Worm (Caenorhabditis elegans): ENCODE results near the gene pgm-3.
A peak's percentile ranks its signal among the peaks of the same experiment; 100 is the strongest.

The pgm-3 gene

ce11 chrIV:8725345-8725744, at the start of gene pgm-3:
TSS of gene pgm-3 (plus strand) at chrIV:8725722.
- TF ChIP-seq pqm-1 (tag; optimal IDR thresholded peaks at IDR 0.05) (peak; percentile 32), R02D3.7 (tag; optimal IDR thresholded peaks at IDR 0.05) (peak; percentile 15), ceh-82 (tag; optimal IDR thresholded peaks at IDR 0.05) (no peak), lin-15B (tag; optimal IDR thresholded peaks at IDR 0.05) (peak; percentile 2), ama-1 (optimal IDR thresholded peaks at IDR 0.05) (no peak), fkh-10 (GFP tag; optimal IDR thresholded peaks at IDR 0.05) (no peak), daf-12 (tag; optimal IDR thresholded peaks at IDR 0.05) (no peak), mdl-1 (tag; optimal IDR thresholded peaks at IDR 0.05) (no peak), elt-2 (tag; optimal IDR thresholded peaks at IDR 0.05) (peak; percentile 64), egl-5 (tag; optimal IDR thresholded peaks at IDR 0.05) (no peak)

ce11 chrIV:8677303-8677702, 48.2 kb upstream of the pgm-3 start, which contains the start of gene F08B4.8:
TSS of gene F08B4.8 (plus strand) at chrIV:8677603.
- TF ChIP-seq nhr-12 (tag; optimal IDR thresholded peaks at IDR 0.05) (no peak), egl-27 (tag; optimal IDR thresholded peaks at IDR 0.05) (no peak), elt-3 (tag; optimal IDR thresholded peaks at IDR 0.05) (no peak), jun-1 (tag; optimal IDR thresholded peaks at IDR 0.05) (no peak), nfya-1 (tag; optimal IDR thresholded peaks at IDR 0.05; ENCODE audit: insufficient read depth) (no peak), nhr-77 (tag; optimal IDR thresholded peaks at IDR 0.05) (no peak), unc-39 (tag; optimal IDR thresholded peaks at IDR 0.05) (no peak), ceh-9 (tag; optimal IDR thresholded peaks at IDR 0.05) (no peak)

ce11 chrIV:8679225-8679624, 46.3 kb upstream of the pgm-3 start, which contains the start of gene nlp-60:
TSS of gene nlp-60 (minus strand) at chrIV:8679325.
- TF ChIP-seq nfya-1 (tag; optimal IDR thresholded peaks at IDR 0.05; ENCODE audit: insufficient read depth) (no peak), lin-39 (tag; optimal IDR thresholded peaks at IDR 0.05) (no peak), pqm-1 (tag; optimal IDR thresholded peaks at IDR 0.05) (no peak), mdl-1 (tag; optimal IDR thresholded peaks at IDR 0.05) (no peak), elt-2 (tag; optimal IDR thresholded peaks at IDR 0.05) (no peak), nhr-76 (tag; optimal IDR thresholded peaks at IDR 0.05) (no peak), egl-27 (tag; optimal IDR thresholded peaks at IDR 0.05) (no peak), lsy-12 (tag; optimal IDR thresholded peaks at IDR 0.05) (no peak), jun-1 (tag; optimal IDR thresholded peaks at IDR 0.05) (no peak), nhr-77 (tag; optimal IDR thresholded peaks at IDR 0.05) (no peak), eor-1 (tag; optimal IDR thresholded peaks at IDR 0.05) (no peak), nhr-12 (tag; optimal IDR thresholded peaks at IDR 0.05) (no peak)

ce11 chrIV:8686510-8686909, 39.0 kb upstream of the pgm-3 start, which contains the start of gene pole-2:
TSS of gene pole-2 (minus strand) at chrIV:8686610.
- TF ChIP-seq lin-39 (tag; optimal IDR thresholded peaks at IDR 0.05) (no peak), nhr-28 (tag; optimal IDR thresholded peaks at IDR 0.05) (no peak), daf-12 (tag; optimal IDR thresholded peaks at IDR 0.05) (no peak), nhr-43 (tag; optimal IDR thresholded peaks at IDR 0.05; ENCODE audit: poor library complexity, severe bottlenecking) (no peak)

DNA sequence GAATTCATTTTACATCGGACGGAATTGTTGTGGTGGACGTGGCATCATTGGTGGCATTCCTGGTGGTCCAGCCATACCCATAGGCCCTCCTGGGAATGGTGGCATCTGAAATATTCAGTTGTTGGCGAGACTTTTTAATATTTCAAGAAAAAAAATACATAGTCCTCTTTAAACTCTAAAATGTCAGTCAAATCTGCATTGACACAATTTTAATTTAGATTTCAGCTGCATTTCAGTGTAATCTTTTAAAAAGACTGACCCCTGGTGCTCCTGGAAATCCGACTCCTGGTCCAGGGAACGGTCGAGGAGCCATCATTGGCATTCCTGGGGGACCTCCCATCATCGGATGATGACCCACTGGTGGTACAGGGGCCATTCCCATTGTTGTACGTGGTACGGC, 38.6 kb upstream of the pgm-3 start:
- TF ChIP-seq nhr-67 (tag; optimal IDR thresholded peaks at IDR 0.05) = no peak
- no peak for TF ChIP-seq zag-1 (tag; optimal IDR thresholded peaks at IDR 0.05)
- no peak for TF ChIP-seq nhr-23 (tag; optimal IDR thresholded peaks at IDR 0.05)
- TF ChIP-seq nhr-43 (tag; optimal IDR thresholded peaks at IDR 0.05; ENCODE audit: poor library complexity, severe bottlenecking) = no peak

- peak; percentile 78 for TF ChIP-seq ceh-28 (tag; optimal IDR thresholded peaks at IDR 0.05)
- peak; percentile 77 for TF ChIP-seq snpc-4 (tag; optimal IDR thresholded peaks at IDR 0.05)
- no peak for TF ChIP-seq nhr-67 (tag; optimal IDR thresholded peaks at IDR 0.05)
- peak; percentile 42 for TF ChIP-seq elt-2 (tag; optimal IDR thresholded peaks at IDR 0.05)
- peak; percentile 62 for TF ChIP-seq pqm-1 (tag; optimal IDR thresholded peaks at IDR 0.05)
- TF ChIP-seq tbx-2 (tag; optimal IDR thresholded peaks at IDR 0.05) = peak; percentile 49
- TF ChIP-seq egl-5 (tag; optimal IDR thresholded peaks at IDR 0.05) = no peak
- peak; percentile 79 for TF ChIP-seq nhr-43 (tag; optimal IDR thresholded peaks at IDR 0.05; ENCODE audit: poor library complexity, severe bottlenecking)
- TF ChIP-seq pha-4 (tag; optimal IDR thresholded peaks at IDR 0.05) = peak; percentile 92
- TF ChIP-seq nhr-77 (tag; optimal IDR thresholded peaks at IDR 0.05) = peak; percentile 39
- TF ChIP-seq nhr-76 (tag; optimal IDR thresholded peaks at IDR 0.05) = no peak
- TF ChIP-seq ceh-82 (tag; optimal IDR thresholded peaks at IDR 0.05) = peak; percentile 23
- no peak for TF ChIP-seq ztf-4 (tag; optimal IDR thresholded peaks at IDR 0.05)
- TF ChIP-seq fkh-10 (GFP tag; optimal IDR thresholded peaks at IDR 0.05) = no peak
- no peak for TF ChIP-seq ZK546.5 (tag; optimal IDR thresholded peaks at IDR 0.05)
- TF ChIP-seq nhr-28 (tag; optimal IDR thresholded peaks at IDR 0.05) = no peak
- no peak for TF ChIP-seq fkh-2 (tag; optimal IDR thresholded peaks at IDR 0.05)
- peak; percentile 84 for TF ChIP-seq hmg-11 (tag; optimal IDR thresholded peaks at IDR 0.05)
- no peak for TF ChIP-seq egl-27 (tag; optimal IDR thresholded peaks at IDR 0.05)
- TF ChIP-seq elt-1 (tag; optimal IDR thresholded peaks at IDR 0.05) = no peak
- TF ChIP-seq nhr-23 (tag; optimal IDR thresholded peaks at IDR 0.05) = peak; percentile 95
- no peak for TF ChIP-seq daf-12 (tag; optimal IDR thresholded peaks at IDR 0.05)
- no peak for TF ChIP-seq elt-3 (tag; optimal IDR thresholded peaks at IDR 0.05)
- TF ChIP-seq R02D3.7 (tag; optimal IDR thresholded peaks at IDR 0.05) = peak; percentile 76
- peak; percentile 71 for TF ChIP-seq ama-1 (optimal IDR thresholded peaks at IDR 0.05)
- TF ChIP-seq jun-1 (tag; optimal IDR thresholded peaks at IDR 0.05) = peak; percentile 76
- peak; percentile 84 for TF ChIP-seq nfya-1 (tag; optimal IDR thresholded peaks at IDR 0.05; ENCODE audit: insufficient read depth)
- TF ChIP-seq eor-1 (tag; optimal IDR thresholded peaks at IDR 0.05) = no peak
- TF ChIP-seq zag-1 (tag; optimal IDR thresholded peaks at IDR 0.05) = no peak
- no peak for TF ChIP-seq ceh-9 (tag; optimal IDR thresholded peaks at IDR 0.05)
- TF ChIP-seq mdl-1 (tag; optimal IDR thresholded peaks at IDR 0.05) = peak; percentile 8
- TF ChIP-seq ztf-11 (tag; optimal IDR thresholded peaks at IDR 0.05) = no peak
Measured at ce11 chrIV:8687605-8688191, 37.8 kb upstream of the pgm-3 start, which contains the start of gene snrp-3. TSS of gene snrp-3 (minus strand) at chrIV:8687810.

All from whole organism, L3 larva.